Worm (Caenorhabditis elegans) whole organism, L4 larva: ENCODE measurements around the gene exos-4.2.

Source experiments
- F26F4.8 ChIP-seq: fragments of 200-800 bp; sonication (Bioruptor generic); conservative IDR thresholded peaks from 2 replicates; pipeline ENCODE4 v1.3.6; 2022; ENCODE audit warnings: missing genetic modification characterization, missing compliant biosample characterization
- F37D6.2 ChIP-seq: sonication (generic microtip); optimal IDR thresholded peaks from 2 replicates; lab custom pipeline; 2016; ENCODE audit warnings: mild to moderate bottlenecking, missing genetic modification characterization, missing compliant biosample characterization
- F44E2.7 ChIP-seq: fragments of 200-800 bp; sonication (Bioruptor generic); IDR thresholded peaks from 2 replicates; pipeline ENCODE4 v2.1.2; 2022; ENCODE audit warnings: missing genetic modification characterization, missing compliant biosample characterization
- F49E8.2 ChIP-seq: sonication (generic microtip); optimal IDR thresholded peaks from 2 replicates; lab custom pipeline; 2016; ENCODE audit warnings: missing compliant biosample characterization, mild to moderate bottlenecking, missing genetic modification characterization, borderline replicate concordance
- T26A8.4 ChIP-seq: fragments of 200-800 bp; sonication (Bioruptor generic); IDR thresholded peaks from 2 replicates; pipeline ENCODE4 v1.3.6; 2022; ENCODE audit warnings: missing genetic modification characterization, missing compliant biosample characterization
- Y105C5A.15 ChIP-seq: fragments of 200-800 bp; sonication (Bioruptor generic); IDR thresholded peaks from 2 replicates; pipeline ENCODE4 v1.3.6; 2022; ENCODE audit warnings: missing genetic modification characterization, missing compliant biosample characterization
- Y75B8A.6 ChIP-seq: fragments of 200-800 bp; sonication (Bioruptor generic); IDR thresholded peaks from 2 replicates; pipeline ENCODE4 v1.3.6; 2022; ENCODE audit warnings: missing genetic modification reagents, missing genetic modification characterization, missing compliant biosample characterization
- ZK337.2 ChIP-seq: fragments of 200-800 bp; sonication (Bioruptor generic); IDR thresholded peaks from 2 replicates; pipeline ENCODE4 v1.3.6; 2022; ENCODE audit warnings: missing genetic modification reagents, missing genetic modification characterization, missing compliant biosample characterization
- arid-1 ChIP-seq: fragments of 200-800 bp; sonication (Bioruptor generic); conservative IDR thresholded peaks from 2 replicates; pipeline ENCODE4 v1.3.6; 2022; ENCODE audit warnings: missing genetic modification reagents, missing genetic modification characterization, missing compliant biosample characterization
- ceh-32 ChIP-seq: sonication (generic microtip); optimal IDR thresholded peaks from 2 replicates; lab custom pipeline; 2016; ENCODE audit warnings: mild to moderate bottlenecking, missing genetic modification characterization, missing compliant biosample characterization; ENCODE audit not compliant: poor library complexity
- ceh-44 ChIP-seq: fragments of 200-800 bp; sonication (Bioruptor generic); IDR thresholded peaks from 2 replicates; pipeline ENCODE4 v1.3.6; 2022; ENCODE audit warnings: missing genetic modification reagents, missing genetic modification characterization, missing compliant biosample characterization
- ctbp-1 ChIP-seq: fragments of 200-800 bp; sonication (Bioruptor generic); IDR thresholded peaks from 2 replicates; pipeline ENCODE4 v1.3.6; 2022; ENCODE audit warnings: missing genetic modification reagents, missing genetic modification characterization, missing compliant biosample characterization
- daf-16 ChIP-seq, 3 experiments: sonication (generic microtip); optimal IDR thresholded peaks; 2 replicates each; lab custom pipeline; 2016 to 2017; ENCODE audit warnings: missing genetic modification characterization in 3 of 3, missing genetic modification reagents in 3 of 3, mild to moderate bottlenecking in 2 of 3, missing compliant biosample characterization in 2 of 3, missing biosample characterization in 1 of 3, moderate library complexity in 1 of 3
- daf-8 ChIP-seq: fragments of 200-800 bp; sonication (Bioruptor generic); IDR thresholded peaks from 2 replicates; pipeline ENCODE4 v1.3.6; 2022; ENCODE audit warnings: missing genetic modification characterization, missing compliant biosample characterization
- dmd-6 ChIP-seq: fragments of 200-800 bp; sonication (Bioruptor generic); IDR thresholded peaks from 2 replicates; pipeline ENCODE4 v1.3.6; 2022; ENCODE audit warnings: missing genetic modification reagents, missing genetic modification characterization, missing compliant biosample characterization
- dmd-8 ChIP-seq: fragments of 200-800 bp; sonication (Bioruptor generic); IDR thresholded peaks from 2 replicates; pipeline ENCODE4 v1.3.6; 2022; ENCODE audit warnings: missing genetic modification characterization, missing compliant biosample characterization
- dmd-9 ChIP-seq: fragments of 200-800 bp; sonication (Bioruptor generic); IDR thresholded peaks from 2 replicates; pipeline ENCODE4 v1.3.6; 2022; ENCODE audit warnings: missing genetic modification reagents, missing genetic modification characterization, missing compliant biosample characterization
- egl-27 ChIP-seq: sonication (generic microtip); optimal IDR thresholded peaks from 3 replicates; lab custom pipeline; 2017; ENCODE audit warnings: missing biosample characterization, missing genetic modification reagents, missing genetic modification characterization
- fkh-10 ChIP-seq: fragments of 150-350 bp; optimal IDR thresholded peaks from 2 replicates; lab custom pipeline; 2014; ENCODE audit warnings: missing biosample characterization, missing genetic modification reagents, missing genetic modification characterization
- lin-13 ChIP-seq: fragments of 150-350 bp; optimal IDR thresholded peaks from 2 replicates; lab custom pipeline; 2014; ENCODE audit warnings: missing biosample characterization, missing genetic modification reagents, missing genetic modification characterization
- lin-29 ChIP-seq: fragments of 200-800 bp; sonication (Bioruptor generic); IDR thresholded peaks from 2 replicates; pipeline ENCODE4 v1.3.6; 2022; ENCODE audit warnings: missing genetic modification reagents, missing genetic modification characterization, missing compliant biosample characterization
- lin-38 ChIP-seq: fragments of 200-800 bp; sonication (Bioruptor generic); IDR thresholded peaks from 2 replicates; pipeline ENCODE4 v1.3.6; 2022; ENCODE audit warnings: missing genetic modification reagents, missing genetic modification characterization, missing compliant biosample characterization
- mes-2 ChIP-seq: sonication (generic microtip); optimal IDR thresholded peaks from 2 replicates; lab custom pipeline; 2016; ENCODE audit warnings: missing genotype, mild to moderate bottlenecking, missing genetic modification characterization, missing compliant biosample characterization; ENCODE audit not compliant: poor library complexity, severe bottlenecking
- mxl-2 ChIP-seq: fragments of 200-800 bp; sonication (Bioruptor generic); conservative IDR thresholded peaks from 2 replicates; pipeline ENCODE4 v1.3.6; 2022; ENCODE audit warnings: missing genetic modification reagents, missing genetic modification characterization, missing compliant biosample characterization
- nhr-102 ChIP-seq: sonication (generic microtip); optimal IDR thresholded peaks from 2 replicates; lab custom pipeline; 2016; ENCODE audit warnings: mild to moderate bottlenecking, missing genetic modification characterization, moderate library complexity, missing compliant biosample characterization
- nhr-111 ChIP-seq: fragments of 200-800 bp; sonication (Bioruptor generic); optimal IDR thresholded peaks from 2 replicates; lab custom pipeline; 2018; ENCODE audit warnings: mild to moderate bottlenecking, missing genetic modification characterization, missing compliant biosample characterization
- nhr-237 ChIP-seq: sonication (generic microtip); optimal IDR thresholded peaks from 2 replicates; lab custom pipeline; 2017; ENCODE audit warnings: missing biosample characterization, missing genetic modification characterization
- nhr-41 ChIP-seq: fragments of 200-800 bp; sonication (Bioruptor generic); IDR thresholded peaks from 2 replicates; pipeline ENCODE4 v1.3.6; 2022; ENCODE audit warnings: missing genetic modification reagents, missing genetic modification characterization, missing compliant biosample characterization
- nhr-42 ChIP-seq: fragments of 200-800 bp; sonication (Bioruptor generic); IDR thresholded peaks from 2 replicates; pipeline ENCODE4 v1.3.6; 2022; ENCODE audit warnings: missing genetic modification characterization, missing compliant biosample characterization
- nhr-6 ChIP-seq: fragments of 150-350 bp; optimal IDR thresholded peaks from 2 replicates; lab custom pipeline; 2014; ENCODE audit warnings: missing biosample characterization, missing genetic modification characterization
- pqm-1 ChIP-seq: sonication (generic microtip); optimal IDR thresholded peaks from 2 replicates; lab custom pipeline; 2017; ENCODE audit warnings: missing biosample characterization, missing genetic modification characterization
- snpc-4 ChIP-seq: fragments of 150-350 bp; optimal IDR thresholded peaks from 2 replicates; lab custom pipeline; 2014; ENCODE audit warnings: missing biosample characterization, missing genetic modification characterization
- spr-1 ChIP-seq: sonication (generic microtip); optimal IDR thresholded peaks from 2 replicates; lab custom pipeline; 2016; ENCODE audit warnings: mild to moderate bottlenecking, missing genetic modification characterization, missing compliant biosample characterization
- spr-3 ChIP-seq: fragments of 200-800 bp; sonication (Bioruptor generic); optimal IDR thresholded peaks from 2 replicates; lab custom pipeline; 2018; ENCODE audit warnings: mild to moderate bottlenecking, missing genetic modification characterization, missing compliant biosample characterization
- unc-130 ChIP-seq: sonication (generic microtip); optimal IDR thresholded peaks from 2 replicates; lab custom pipeline; 2016; ENCODE audit warnings: missing genetic modification reagents, missing genetic modification characterization, missing compliant biosample characterization
- vab-7 ChIP-seq: fragments of 200-800 bp; sonication (Bioruptor generic); IDR thresholded peaks from 2 replicates; pipeline ENCODE4 v1.3.6; 2022; ENCODE audit warnings: missing genetic modification reagents, missing genetic modification characterization, missing compliant biosample characterization
- zag-1 ChIP-seq: fragments of 150-350 bp; optimal IDR thresholded peaks from 2 replicates; lab custom pipeline; 2014; ENCODE audit warnings: missing biosample characterization, missing genetic modification characterization
- zfp-2 ChIP-seq: sonication (generic microtip); optimal IDR thresholded peaks from 2 replicates; lab custom pipeline; 2016; ENCODE audit warnings: mild to moderate bottlenecking, missing genetic modification characterization, missing compliant biosample characterization
- zip-2 ChIP-seq: fragments of 150-350 bp; optimal IDR thresholded peaks from 2 replicates; lab custom pipeline; 2014; ENCODE audit warnings: missing biosample characterization, missing genetic modification characterization

Gene exos-4.2

ce11 chrIII:873432-873831 is 13.4 kb downstream of the exos-4.2 start, which contains the start of gene clc-19 (continued):
- no peak for TF ChIP-seq nhr-42 (GFP tag; lab: Robert Waterston, UW)
- peak; percentile 54 for TF ChIP-seq nhr-6 (tag; lab: Kevin White, UChicago)
- TF ChIP-seq pqm-1 (tag; lab: Kevin White, UChicago): peak; percentile 49
- TF ChIP-seq F37D6.2 (tag; lab: Kevin White, UChicago): no peak
- no peak for TF ChIP-seq daf-16 (GFP tag; optimal IDR thresholded peaks at IDR 0.05; lab: Kevin White, UChicago)
- peak; percentile 19 for TF ChIP-seq daf-16 (tag; optimal IDR thresholded peaks at IDR 0.05; lab: Kevin White, UChicago)

DNA sequence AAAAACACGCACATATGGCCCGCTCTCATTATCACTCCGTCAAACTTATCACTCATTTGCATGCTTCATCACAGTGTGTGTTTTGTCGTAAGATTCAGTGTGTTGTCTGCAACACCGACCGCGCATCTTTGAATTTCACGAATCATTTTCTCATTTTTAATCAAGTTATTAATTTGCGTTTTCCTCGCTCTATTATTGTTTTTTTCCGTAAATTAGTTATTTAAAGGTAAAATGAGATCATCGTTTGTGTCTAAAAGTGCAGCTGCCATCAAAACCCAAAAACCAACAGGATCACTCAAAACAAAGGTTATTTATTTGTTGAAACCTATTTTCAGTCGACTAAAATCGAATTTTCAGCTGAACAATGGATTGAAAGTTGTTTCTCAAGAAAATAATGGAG is 19.6 kb downstream of the exos-4.2 start, which contains the start of the genes T24C4.5 and ucr-2.3:
Gene T24C4.5, minus strand, starts transcription at position 101 of the 400 bp plus-strand sequence.
Gene ucr-2.3, plus strand, starts transcription at position 227 of the 400 bp plus-strand sequence.
- TF ChIP-seq F49E8.2 (tag; lab: Kevin White, UChicago): no peak
- TF ChIP-seq lin-29: no peak
- TF ChIP-seq ceh-32 (tag; lab: Kevin White, UChicago): no peak
- TF ChIP-seq fkh-10 (GFP tag; lab: Kevin White, UChicago): no peak
- no peak for TF ChIP-seq lin-13 (GFP tag; lab: Kevin White, UChicago)
- no peak for TF ChIP-seq nhr-102

DNA sequence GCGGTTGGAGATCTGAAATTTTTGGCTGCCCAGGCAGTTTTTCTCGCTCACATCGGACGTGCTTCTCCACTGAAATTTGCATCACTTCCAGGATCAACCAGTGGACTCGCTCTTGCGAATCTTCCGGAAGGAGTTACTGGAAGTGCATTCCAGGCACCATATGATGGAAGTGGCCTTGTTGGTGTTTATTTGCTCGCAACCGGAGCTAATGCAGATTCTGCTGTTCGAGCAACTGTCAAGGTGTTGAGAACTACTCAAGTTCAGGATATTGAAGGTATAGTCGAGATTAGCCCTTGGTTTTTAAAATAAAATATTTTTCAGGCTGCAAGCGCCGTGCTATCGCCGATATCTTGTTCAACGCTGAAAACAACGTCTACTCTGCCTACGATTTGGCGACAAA is 20.8 kb downstream of the exos-4.2 start:
- TF ChIP-seq dmd-6 (0 out of 2 replicates have a peak, but pooled peaks have one; percentile 11), F49E8.2 (tag; lab: Kevin White, UChicago) (no peak)

DNA sequence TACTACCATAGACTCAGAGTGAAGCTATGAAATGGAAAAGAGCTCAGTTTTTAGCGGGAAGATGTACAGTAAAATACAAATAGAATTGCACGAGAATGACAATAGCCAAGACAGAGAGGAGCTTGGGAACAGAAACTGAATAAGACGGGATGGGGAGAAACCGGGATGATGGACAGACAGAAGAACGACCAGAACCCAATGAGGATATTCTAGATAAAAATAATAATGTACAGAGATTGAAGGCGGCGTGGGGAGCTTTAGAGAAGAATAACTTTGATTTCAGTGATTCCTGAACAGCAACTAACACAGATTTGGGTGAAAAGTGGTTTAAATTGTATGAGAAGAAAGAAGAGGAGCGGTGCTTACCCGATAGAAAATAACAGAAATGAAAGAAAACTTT is 21.5 kb downstream of the exos-4.2 start:
- TF ChIP-seq mes-2 (tag; lab: Kevin White, UChicago): peak; percentile 15
- TF ChIP-seq nhr-41 (GFP tag; lab: Robert Waterston, UW): no peak
- TF ChIP-seq ZK337.2: no peak
- no peak for TF ChIP-seq arid-1 (GFP tag; lab: Robert Waterston, UW)
- TF ChIP-seq unc-130: peak; percentile 46
- peak; percentile 36; the same call in 1 of the 2 replicates for TF ChIP-seq lin-38 (GFP tag; lab: Robert Waterston, UW)
- TF ChIP-seq, all 104 proteins: peak for 3

ce11 chrIII:883595-883994 is 23.6 kb downstream of the exos-4.2 start:
- TF ChIP-seq mxl-2 (GFP tag; lab: Robert Waterston, UW) (no peak), nhr-237 (tag; lab: Kevin White, UChicago) (no peak), nhr-6 (tag; lab: Kevin White, UChicago) (no peak), dmd-8 (no peak), zag-1 (tag; lab: Kevin White, UChicago) (no peak), lin-13 (GFP tag; lab: Kevin White, UChicago) (no peak), F26F4.8 (GFP tag; lab: Robert Waterston, UW) (no peak), nhr-42 (GFP tag; lab: Robert Waterston, UW) (no peak), ceh-44 (no peak), daf-16 (GFP tag; optimal IDR thresholded peaks at IDR 0.05; lab: Kevin White, UChicago) (no peak), daf-16 (tag; optimal IDR thresholded peaks at IDR 0.05; lab: Kevin White, UChicago) (no peak), egl-27 (tag; lab: Kevin White, UChicago) (no peak), nhr-41 (GFP tag; lab: Robert Waterston, UW) (no peak), Y105C5A.15 (GFP tag; lab: Robert Waterston, UW) (no peak)

DNA sequence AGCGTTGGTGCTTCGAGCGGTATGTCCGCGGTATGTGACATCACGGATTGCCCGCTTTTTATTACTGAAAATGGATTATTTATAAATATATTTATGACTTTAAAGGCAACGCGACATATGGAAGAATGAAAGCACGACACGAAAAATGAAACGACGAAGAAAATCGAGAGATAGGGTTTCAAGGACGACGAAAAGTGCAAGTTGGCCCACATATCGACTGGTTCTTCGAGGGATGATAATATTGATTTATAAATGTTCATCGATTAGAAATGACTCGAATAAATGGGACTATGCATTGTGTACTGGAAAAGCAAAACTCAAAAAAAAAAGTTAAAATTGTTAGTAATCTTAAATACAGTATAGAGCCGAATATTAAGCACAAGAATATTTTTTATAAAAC is 26.7 kb downstream of the exos-4.2 start, which contains the start of gene zer-1:
Gene zer-1, minus strand, starts transcription at position 68 of the 400 bp plus-strand sequence.
- TF ChIP-seq vab-7 (GFP tag; lab: Robert Waterston, UW) (no peak), nhr-6 (tag; lab: Kevin White, UChicago) (no peak), snpc-4 (no peak), ctbp-1 (GFP tag; lab: Robert Waterston, UW) (no peak), F26F4.8 (GFP tag; lab: Robert Waterston, UW) (no peak), F49E8.2 (tag; lab: Kevin White, UChicago) (no peak), T26A8.4 (GFP tag; lab: Robert Waterston, UW) (no peak), nhr-111 (no peak), F44E2.7 (GFP tag; lab: Robert Waterston, UW) (no peak), nhr-237 (tag; lab: Kevin White, UChicago) (no peak), F37D6.2 (tag; lab: Kevin White, UChicago) (no peak), dmd-9 (GFP tag; lab: Robert Waterston, UW) (no peak), nhr-102 (no peak), spr-3 (GFP tag; lab: Kevin White, UChicago) (no peak), zip-2 (tag; lab: Kevin White, UChicago) (no peak), spr-1 (tag; lab: Kevin White, UChicago) (no peak), Y75B8A.6 (GFP tag; lab: Robert Waterston, UW) (no peak), daf-8 (GFP tag; lab: Robert Waterston, UW) (no peak), zfp-2 (no peak), arid-1 (GFP tag; lab: Robert Waterston, UW) (no peak)
